Fruit fly (Drosophila melanogaster): ENCODE results near the gene sba.

Gene sba

DNA sequence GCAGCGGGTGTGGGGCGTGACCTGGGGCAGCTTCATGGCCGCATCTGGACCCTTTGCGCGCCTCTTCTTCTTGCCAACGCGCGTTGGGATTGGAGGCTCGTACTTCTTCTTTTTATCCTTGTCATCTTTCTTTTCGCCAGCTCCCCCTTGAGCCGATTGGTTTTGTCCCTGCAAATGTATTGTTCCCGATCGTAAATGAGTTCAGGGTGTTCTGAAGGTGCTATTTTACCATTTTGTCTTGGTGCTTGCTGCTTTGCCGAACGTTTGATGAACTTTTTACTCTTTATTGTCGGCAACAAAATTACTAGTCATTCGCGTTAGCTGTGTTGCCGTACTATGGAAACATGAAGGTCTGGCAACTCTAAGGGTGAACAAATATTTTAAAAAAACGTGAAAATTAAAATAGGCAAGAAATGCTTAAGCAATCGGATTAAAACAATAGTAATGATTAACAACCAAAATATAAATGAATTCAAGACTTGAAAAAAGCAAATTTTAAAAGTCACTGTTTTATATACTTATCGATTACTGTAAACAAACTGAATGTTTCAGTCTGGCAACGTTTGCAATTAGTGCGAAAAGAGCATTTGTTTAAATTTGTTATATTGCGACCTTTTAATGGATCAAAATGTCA is 8.4 kb upstream of the sba start, which contains the start of the genes Rpt2 and CG13599 (continued):
- TF ChIP-seq amos (GFP tag; IDR thresholded peaks at IDR 0.05; ENCODE audit: partially characterized antibody) (peak; percentile 32; the same call in 1 of the 2 replicates), BtbVII (GFP tag; optimal IDR thresholded peaks at IDR 0.05) (no peak), dmrt11E (tag; optimal IDR thresholded peaks at IDR 0.05) (peak; percentile 17), CG11398 (GFP tag; optimal IDR thresholded peaks at IDR 0.05) (no peak), CG16815 (GFP tag; optimal IDR thresholded peaks at IDR 0.05) (no peak)

- TF ChIP-seq pzg (GFP tag; optimal IDR thresholded peaks at IDR 0.05) (peak; percentile 53), Nf-YC (tag; optimal IDR thresholded peaks at IDR 0.05) (peak; percentile 13), CG17359 (tag; optimal IDR thresholded peaks at IDR 0.05) (no peak), CG4617 (GFP tag; optimal IDR thresholded peaks at IDR 0.05; ENCODE audit: borderline replicate concordance) (peak; percentile 33), CG9797 (GFP tag; optimal IDR thresholded peaks at IDR 0.05) (peak; percentile 45), crp (GFP tag; optimal IDR thresholded peaks at IDR 0.05) (peak in 1 of 2 experiments; percentile 82), CG34376 (GFP tag; optimal IDR thresholded peaks at IDR 0.05) (peak; percentile 6), CG15696 (tag; optimal IDR thresholded peaks at IDR 0.05) (peak; percentile 10), jigr1 (GFP tag; IDR thresholded peaks at IDR 0.05) (no peak), Dp (GFP tag; optimal IDR thresholded peaks at IDR 0.05) (peak; percentile 53), CG10274 (GFP tag; optimal IDR thresholded peaks at IDR 0.05) (peak; percentile 15), BEAF-32 (GFP tag; optimal IDR thresholded peaks at IDR 0.05) (peak; percentile 23), MESR4 (GFP tag; optimal IDR thresholded peaks at IDR 0.05) (peak; percentile 13), CG8290 (GFP tag; optimal IDR thresholded peaks at IDR 0.05) (no peak), CG8290 (tag; optimal IDR thresholded peaks at IDR 0.05) (peak in 1 of 2 experiments; percentile 43), CG11456 (GFP tag; IDR thresholded peaks at IDR 0.05) (no peak), nmo (GFP tag; optimal IDR thresholded peaks at IDR 0.05) (peak; percentile 19), HmgZ (tag; optimal IDR thresholded peaks at IDR 0.05) (peak; percentile 35), sob (GFP tag; IDR thresholded peaks at IDR 0.05) (peak; percentile 17; the same call in 1 of the 2 replicates), CoRest (tag; optimal IDR thresholded peaks at IDR 0.05) (peak; percentile 5), btn (GFP tag; optimal IDR thresholded peaks at IDR 0.05) (no peak), MBD-R2 (GFP tag; IDR thresholded peaks at IDR 0.05) (peak; percentile 77), CG1647 (GFP tag; optimal IDR thresholded peaks at IDR 0.05) (no peak), Bdp1 (GFP tag; optimal IDR thresholded peaks at IDR 0.05) (no peak), CG17385 (GFP tag; optimal IDR thresholded peaks at IDR 0.05) (peak; percentile 10), CG6791 (GFP tag; IDR thresholded peaks at IDR 0.05; ENCODE audit: partially characterized antibody) (no peak), Ets65A (GFP tag) (peak; percentile 15), slou (GFP tag; optimal IDR thresholded peaks at IDR 0.05) (no peak), CG14860 (GFP tag; IDR thresholded peaks at IDR 0.05; ENCODE audit: partially characterized antibody) (no peak), gro (GFP tag; optimal IDR thresholded peaks at IDR 0.05) (peak; percentile 6), unc-4 (GFP tag; IDR thresholded peaks at IDR 0.05; ENCODE audit: partially characterized antibody) (0 out of 2 replicates have a peak, but pooled peaks have one; percentile 19), sd (tag; optimal IDR thresholded peaks at IDR 0.05) (peak; percentile 24), grn (GFP tag; optimal IDR thresholded peaks at IDR 0.05) (no peak), CG14710 (tag; optimal IDR thresholded peaks at IDR 0.05) (peak; percentile 12), Six4 (GFP tag; optimal IDR thresholded peaks at IDR 0.05) (no peak), CG6654 (GFP tag; optimal IDR thresholded peaks at IDR 0.05) (no peak), CG2120 (GFP tag; optimal IDR thresholded peaks at IDR 0.05) (peak; percentile 28), dpn (GFP tag; optimal IDR thresholded peaks at IDR 0.05) (peak in 1 of 2 experiments; percentile 5), tup (GFP tag; optimal IDR thresholded peaks at IDR 0.05) (no peak), otp (GFP tag; IDR thresholded peaks at IDR 0.05) (0 out of 3 replicates have a peak, but pooled peaks have one; percentile 12), Med (GFP tag) (peak; percentile 72)
These were observed 6.3 kb upstream of the sba start, which contains the start of the genes CG43998, CG43999 and CG31142 for dm6 chr3R:23928950-23929602. TSS of gene CG43998 (minus strand) at chr3R:23929000. TSS of gene CG43999 (minus strand) at chr3R:23929000. TSS of gene CG31142 (plus strand) at chr3R:23929243.

Measured in whole organism, embryonic.